Fruit fly (Drosophila melanogaster) whole organism, embryonic: Measurements from ENCODE around the gene dod.

ENCODE experiments used
- Bgb ChIP-seq: fragments of 200-800 bp; sonication (Bioruptor generic); IDR thresholded peaks from 2 replicates; pipeline ENCODE4 v1.3.6; 2022; ENCODE audit warnings: missing biosample characterization, missing genetic modification characterization; ENCODE audit not compliant: partially characterized antibody
- CG10462 ChIP-seq: fragments of 200-800 bp; sonication (Bioruptor generic); optimal IDR thresholded peaks from 2 replicates; lab custom pipeline; 2016; ENCODE audit warnings: missing biosample characterization, missing genetic modification characterization
- CG11247 ChIP-seq: fragments of 200-800 bp; sonication (Bioruptor generic); IDR thresholded peaks from 2 replicates; pipeline ENCODE4 v1.3.6; 2022; ENCODE audit warnings: missing biosample characterization, missing genetic modification characterization
- CG11456 ChIP-seq: fragments of 200-800 bp; sonication (Bioruptor generic); IDR thresholded peaks from 3 replicates; pipeline ENCODE4 v1.3.6; 2022; ENCODE audit warnings: missing biosample characterization, missing genetic modification characterization
- CG12155 ChIP-seq: fragments of 200-800 bp; sonication (Bioruptor generic); optimal IDR thresholded peaks from 3 replicates; lab custom pipeline; 2016; ENCODE audit warnings: missing biosample characterization, missing genetic modification characterization
- CG13287 ChIP-seq: fragments of 200-800 bp; sonication (Bioruptor generic); IDR thresholded peaks from 2 replicates; pipeline ENCODE4 v1.3.6; 2022; ENCODE audit warnings: missing biosample characterization, missing genetic modification characterization; ENCODE audit not compliant: partially characterized antibody
- CG13624 ChIP-seq: fragments of 200-800 bp; sonication (Bioruptor generic); optimal IDR thresholded peaks from 2 replicates; lab custom pipeline; 2016; ENCODE audit warnings: missing biosample characterization, missing genetic modification characterization
- CG14860 ChIP-seq: fragments of 200-800 bp; sonication (Bioruptor generic); IDR thresholded peaks from 3 replicates; pipeline ENCODE4 v1.3.6; 2022; ENCODE audit warnings: missing biosample characterization, missing genetic modification characterization; ENCODE audit not compliant: partially characterized antibody
- CG15479 ChIP-seq: fragments of 200-800 bp; sonication (Bioruptor generic); optimal IDR thresholded peaks from 3 replicates; lab custom pipeline; 2019; ENCODE audit warnings: missing biosample characterization, mild to moderate bottlenecking, missing genetic modification characterization, moderate library complexity
- CG15696 ChIP-seq: fragments of 200-800 bp; sonication (Bioruptor generic); optimal IDR thresholded peaks from 2 replicates; lab custom pipeline; 2019; ENCODE audit warnings: missing biosample characterization, mild to moderate bottlenecking, missing genetic modification characterization, moderate library complexity
- CG16813 ChIP-seq: fragments of 200-800 bp; sonication (Bioruptor generic); IDR thresholded peaks from 3 replicates; pipeline ENCODE4 v1.3.6; 2022; ENCODE audit warnings: missing biosample characterization, missing genetic modification characterization; ENCODE audit not compliant: partially characterized antibody
- CG2116 ChIP-seq: fragments of 200-800 bp; sonication (Bioruptor generic); optimal IDR thresholded peaks from 3 replicates; lab custom pipeline; 2018; ENCODE audit warnings: missing biosample characterization, mild to moderate bottlenecking, missing genetic modification characterization
- CG33557 ChIP-seq: fragments of 200-800 bp; sonication (Bioruptor generic); optimal IDR thresholded peaks from 2 replicates; lab custom pipeline; 2019; ENCODE audit warnings: missing biosample characterization, mild to moderate bottlenecking, missing genetic modification characterization, moderate library complexity
- CG34224 ChIP-seq: fragments of 200-800 bp; sonication (Bioruptor generic); IDR thresholded peaks from 3 replicates; pipeline ENCODE4 v1.3.6; 2022; ENCODE audit warnings: missing biosample characterization, missing genetic modification characterization; ENCODE audit not compliant: partially characterized antibody
- CG4328 ChIP-seq: fragments of 200-800 bp; sonication (Bioruptor generic); optimal IDR thresholded peaks from 3 replicates; lab custom pipeline; 2017; ENCODE audit warnings: missing biosample characterization, missing genetic modification reagents, missing genetic modification characterization
- CG8359 ChIP-seq: fragments of 200-800 bp; sonication (Bioruptor generic); optimal IDR thresholded peaks from 2 replicates; lab custom pipeline; 2017; ENCODE audit warnings: missing biosample characterization, mild to moderate bottlenecking, missing genetic modification characterization, borderline replicate concordance
- CG9932 ChIP-seq: fragments of 200-800 bp; sonication (Bioruptor generic); IDR thresholded peaks from 2 replicates; pipeline ENCODE4 v1.3.6; 2022; ENCODE audit warnings: missing biosample characterization, missing genetic modification characterization
- Chrac-16 ChIP-seq: fragments of 200-800 bp; sonication (Bioruptor generic); optimal IDR thresholded peaks from 3 replicates; lab custom pipeline; 2016; ENCODE audit warnings: missing biosample characterization, missing genetic modification characterization
- D19A ChIP-seq: fragments of 200-800 bp; optimal IDR thresholded peaks from 3 replicates; lab custom pipeline; 2019; ENCODE audit warnings: missing biosample characterization, mild to moderate bottlenecking, missing genetic modification characterization, moderate library complexity
- Dll ChIP-seq: fragments of 200-800 bp; sonication (Bioruptor generic); IDR thresholded peaks from 4 replicates; pipeline ENCODE4 v1.3.6; 2022; ENCODE audit warnings: missing biosample characterization, missing genetic modification characterization; ENCODE audit not compliant: partially characterized antibody
- Doc3 ChIP-seq: fragments of 200-800 bp; sonication (Bioruptor generic); IDR thresholded peaks from 3 replicates; pipeline ENCODE4 v1.3.6; 2022; ENCODE audit warnings: missing biosample characterization, missing genetic modification characterization; ENCODE audit not compliant: partially characterized antibody
- Dp ChIP-seq: fragments of 200-800 bp; sonication (Bioruptor generic); optimal IDR thresholded peaks from 2 replicates; lab custom pipeline; 2018; ENCODE audit warnings: missing biosample characterization, mild to moderate bottlenecking, missing genetic modification characterization, moderate library complexity
- Dref ChIP-seq: fragments of 200-800 bp; sonication (Bioruptor generic); IDR thresholded peaks from 2 replicates; pipeline ENCODE4 v1.3.6; 2022; ENCODE audit warnings: missing biosample characterization, missing genetic modification characterization
- Drgx ChIP-seq: fragments of 200-800 bp; sonication (Bioruptor generic); IDR thresholded peaks from 2 replicates; pipeline ENCODE4 v1.3.6; 2022; ENCODE audit warnings: missing biosample characterization, missing genetic modification characterization
- Elba2 ChIP-seq: fragments of 200-800 bp; sonication (Bioruptor generic); optimal IDR thresholded peaks from 3 replicates; lab custom pipeline; 2016; ENCODE audit warnings: missing biosample characterization, missing genetic modification characterization
- Fer1 ChIP-seq: fragments of 200-800 bp; sonication (Bioruptor generic); optimal IDR thresholded peaks from 2 replicates; lab custom pipeline; 2017; ENCODE audit warnings: missing biosample characterization, mild to moderate bottlenecking, missing genetic modification characterization
- MBD-R2 ChIP-seq: fragments of 200-800 bp; sonication (Bioruptor generic); IDR thresholded peaks from 2 replicates; pipeline ENCODE4 v1.3.6; 2022; ENCODE audit warnings: missing biosample characterization, missing genetic modification characterization
- Meics ChIP-seq: fragments of 200-800 bp; sonication (Bioruptor generic); optimal IDR thresholded peaks from 2 replicates; lab custom pipeline; 2017; ENCODE audit warnings: missing biosample characterization, mild to moderate bottlenecking, missing genetic modification characterization
- Opbp ChIP-seq: fragments of 200-800 bp; sonication (Bioruptor generic); IDR thresholded peaks from 3 replicates; pipeline ENCODE4 v1.3.6; 2022; ENCODE audit warnings: missing biosample characterization, missing genetic modification characterization; ENCODE audit not compliant: partially characterized antibody
- amos ChIP-seq: fragments of 200-800 bp; sonication (Bioruptor generic); IDR thresholded peaks from 2 replicates; pipeline ENCODE4 v1.3.6; 2022; ENCODE audit warnings: missing biosample characterization, missing genetic modification characterization; ENCODE audit not compliant: partially characterized antibody
- az2 ChIP-seq: fragments of 200-800 bp; sonication (Bioruptor generic); optimal IDR thresholded peaks from 3 replicates; lab custom pipeline; 2016; ENCODE audit warnings: missing biosample characterization, missing genetic modification characterization
- btn ChIP-seq: fragments of 200-800 bp; sonication (Bioruptor generic); optimal IDR thresholded peaks from 2 replicates; lab custom pipeline; 2016; ENCODE audit warnings: missing biosample characterization, missing genetic modification characterization
- chinmo ChIP-seq: fragments of 200-800 bp; sonication (Bioruptor generic); IDR thresholded peaks from 4 replicates; pipeline ENCODE4 v1.3.6; 2022; ENCODE audit warnings: missing biosample characterization, missing genetic modification characterization; ENCODE audit not compliant: partially characterized antibody
- grau ChIP-seq: fragments of 200-800 bp; optimal IDR thresholded peaks from 3 replicates; lab custom pipeline; 2019; ENCODE audit warnings: missing biosample characterization, mild to moderate bottlenecking, missing genetic modification characterization, moderate library complexity
- knrl ChIP-seq: fragments of 200-800 bp; sonication (Bioruptor generic); IDR thresholded peaks from 3 replicates; pipeline ENCODE4 v1.3.6; 2022; ENCODE audit warnings: missing biosample characterization, missing genetic modification characterization; ENCODE audit not compliant: partially characterized antibody
- repo ChIP-seq: fragments of 200-800 bp; sonication (Bioruptor generic); optimal IDR thresholded peaks from 2 replicates; lab custom pipeline; 2016; ENCODE audit warnings: missing biosample characterization, missing genetic modification characterization
- row ChIP-seq: fragments of 200-800 bp; sonication (Bioruptor generic); IDR thresholded peaks from 3 replicates; pipeline ENCODE4 v1.3.6; 2022; ENCODE audit warnings: missing biosample characterization, missing genetic modification characterization
- run ChIP-seq: fragments of 200-800 bp; sonication (Bioruptor generic); optimal IDR thresholded peaks from 3 replicates; lab custom pipeline; 2018; ENCODE audit warnings: missing biosample characterization, mild to moderate bottlenecking, missing genetic modification characterization
- slou ChIP-seq: fragments of 200-800 bp; sonication (Bioruptor generic); optimal IDR thresholded peaks from 3 replicates; lab custom pipeline; 2016; ENCODE audit warnings: missing biosample characterization, missing genetic modification characterization
- sna ChIP-seq: fragments of 200-800 bp; sonication (Bioruptor generic); IDR thresholded peaks from 2 replicates; pipeline ENCODE4 v1.3.6; 2022; ENCODE audit warnings: missing biosample characterization, missing genetic modification characterization; ENCODE audit not compliant: partially characterized antibody
- so ChIP-seq: fragments of 200-800 bp; sonication (Bioruptor generic); IDR thresholded peaks from 3 replicates; pipeline ENCODE4 v1.3.6; 2022; ENCODE audit warnings: missing biosample characterization, missing genetic modification characterization
- tgo ChIP-seq: fragments of 200-800 bp; sonication (Bioruptor generic); IDR thresholded peaks from 3 replicates; pipeline ENCODE4 v1.3.6; 2022; ENCODE audit warnings: missing biosample characterization, missing genetic modification characterization
- unc-4 ChIP-seq: fragments of 200-800 bp; sonication (Bioruptor generic); IDR thresholded peaks from 2 replicates; pipeline ENCODE4 v1.3.6; 2022; ENCODE audit warnings: missing biosample characterization, missing genetic modification characterization; ENCODE audit not compliant: partially characterized antibody
- vnd ChIP-seq: fragments of 200-800 bp; sonication (Bioruptor generic); IDR thresholded peaks from 3 replicates; pipeline ENCODE4 v1.3.6; 2022; ENCODE audit warnings: missing biosample characterization, missing genetic modification characterization; ENCODE audit not compliant: partially characterized antibody
- zen2 ChIP-seq: fragments of 200-800 bp; sonication (Bioruptor generic); IDR thresholded peaks from 3 replicates; pipeline ENCODE4 v1.3.6; 2022; ENCODE audit warnings: missing biosample characterization, missing genetic modification characterization; ENCODE audit not compliant: partially characterized antibody
- zf30C ChIP-seq: fragments of 200-800 bp; sonication (Bioruptor generic); optimal IDR thresholded peaks from 3 replicates; lab custom pipeline; 2018; ENCODE audit warnings: missing biosample characterization, mild to moderate bottlenecking, missing genetic modification characterization

The dod gene

DNA sequence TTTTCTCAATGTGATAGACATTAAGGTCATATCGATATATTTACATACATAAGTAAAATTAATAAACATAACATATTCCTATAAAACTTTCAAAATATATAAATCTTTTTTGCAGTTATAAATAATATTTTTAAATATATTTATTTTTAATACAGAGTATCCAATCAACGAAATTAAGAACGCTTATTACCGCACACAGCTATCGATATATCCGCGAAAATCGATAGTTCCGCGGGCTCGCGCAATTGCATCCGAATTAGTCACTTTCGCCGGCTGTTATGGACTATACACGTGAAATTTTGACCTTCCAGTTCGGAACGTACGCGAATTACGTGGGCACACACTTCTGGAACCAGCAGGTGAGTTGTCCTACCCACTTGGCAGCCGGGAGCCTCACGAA lies 43.6 kb downstream of the dod start, which contains the start of gene mst (continued):
- TF ChIP-seq CG4328 (GFP tag; lab: Kevin White, UChicago) (no peak), Drgx (GFP tag; lab: Robert Waterston, UW) (no peak), Dll (GFP tag; lab: Robert Waterston, UW) (peak; percentile 83), CG15696 (no peak), vnd (GFP tag; lab: Robert Waterston, UW) (peak; percentile 61; the same call in 2 of the 3 replicates), repo (GFP tag; lab: Kevin White, UChicago) (no peak), Chrac-16 (no peak), so (GFP tag; lab: Robert Waterston, UW) (no peak), CG13624 (peak; percentile 76), zf30C (no peak), Dp (peak; percentile 51), Meics (no peak), unc-4 (GFP tag; lab: Robert Waterston, UW) (peak; percentile 64), CG11247 (GFP tag; lab: Robert Waterston, UW) (no peak), CG10462 (GFP tag; lab: Kevin White, UChicago) (no peak), row (peak; percentile 47), CG13287 (peak; percentile 78), slou (GFP tag; lab: Kevin White, UChicago) (no peak), sna (GFP tag; lab: Robert Waterston, UW) (peak; percentile 73; the same call in 1 of the 2 replicates), CG11456 (GFP tag; lab: Robert Waterston, UW) (no peak), Bgb (GFP tag; lab: Robert Waterston, UW) (peak; percentile 46; the same call in 1 of the 2 replicates), run (tag; lab: Kevin White, UChicago) (no peak), CG14860 (GFP tag; lab: Robert Waterston, UW) (peak; percentile 46; the same call in 1 of the 3 replicates), amos (GFP tag; lab: Robert Waterston, UW) (peak; percentile 62), CG12155 (no peak), knrl (GFP tag; lab: Robert Waterston, UW) (peak; percentile 60; the same call in 2 of the 3 replicates), Opbp (GFP tag; lab: Robert Waterston, UW) (peak; percentile 59; the same call in 2 of the 3 replicates), Elba2 (GFP tag; lab: Kevin White, UChicago) (peak; percentile 10), CG34224 (GFP tag; lab: Robert Waterston, UW) (peak; percentile 70), CG9932 (no peak), btn (no peak), CG15479 (GFP tag; lab: Kevin White, UChicago) (no peak), az2 (GFP tag; lab: Kevin White, UChicago) (no peak), CG16813 (GFP tag; lab: Robert Waterston, UW) (peak; percentile 62), tgo (GFP tag; lab: Robert Waterston, UW) (no peak), grau (tag; lab: Kevin White, UChicago) (no peak), D19A (tag; lab: Kevin White, UChicago) (peak; percentile 53), MBD-R2 (peak; percentile 47), CG8359 (no peak), CG2116 (GFP tag; lab: Kevin White, UChicago) (peak; percentile 30), zen2 (GFP tag; lab: Robert Waterston, UW) (peak; percentile 44; the same call in 1 of the 3 replicates), chinmo (GFP tag; lab: Robert Waterston, UW) (0 out of 4 replicates have a peak, but pooled peaks have one; percentile 40), CG33557 (GFP tag; lab: Kevin White, UChicago) (no peak), Doc3 (GFP tag; lab: Robert Waterston, UW) (peak; percentile 58; the same call in 1 of the 3 replicates), Fer1 (GFP tag; lab: Kevin White, UChicago) (no peak), Dref (GFP tag; lab: Robert Waterston, UW) (peak; percentile 64)
